Fruit fly (Drosophila melanogaster) whole organism, prepupa: Measurements from ENCODE around the gene CG15386.

ENCODE experiments used
- Blimp-1 ChIP-seq: fragments of 200-800 bp; sonication (Bioruptor generic); optimal IDR thresholded peaks from 3 replicates; lab custom pipeline; 2017; ENCODE audit warnings: missing biosample characterization, missing genetic modification characterization, mild to moderate bottlenecking, moderate library complexity, missing genetic modification reagents
- CG11294 ChIP-seq: fragments of 200-800 bp; sonication (Bioruptor generic); IDR thresholded peaks from 2 replicates; pipeline ENCODE4 v1.3.6; 2022; ENCODE audit warnings: missing biosample characterization, missing genetic modification characterization
- CG11902 ChIP-seq: fragments of 200-800 bp; sonication (Bioruptor generic); optimal IDR thresholded peaks from 3 replicates; lab custom pipeline; 2016; ENCODE audit warnings: missing biosample characterization, missing genetic modification characterization
- CG6276 ChIP-seq: fragments of 200-800 bp; sonication (Bioruptor generic); optimal IDR thresholded peaks from 2 replicates; lab custom pipeline; 2017; ENCODE audit warnings: missing biosample characterization, mild to moderate bottlenecking, missing genetic modification characterization
- CG7368 ChIP-seq: fragments of 200-800 bp; sonication (Bioruptor generic); optimal IDR thresholded peaks from 3 replicates; lab custom pipeline; 2016; ENCODE audit warnings: missing biosample characterization, missing genetic modification characterization
- Sox14 ChIP-seq: fragments of 200-800 bp; sonication (Bioruptor generic); optimal IDR thresholded peaks from 3 replicates; lab custom pipeline; 2016; ENCODE audit warnings: missing biosample characterization, missing genetic modification characterization

DNA sequence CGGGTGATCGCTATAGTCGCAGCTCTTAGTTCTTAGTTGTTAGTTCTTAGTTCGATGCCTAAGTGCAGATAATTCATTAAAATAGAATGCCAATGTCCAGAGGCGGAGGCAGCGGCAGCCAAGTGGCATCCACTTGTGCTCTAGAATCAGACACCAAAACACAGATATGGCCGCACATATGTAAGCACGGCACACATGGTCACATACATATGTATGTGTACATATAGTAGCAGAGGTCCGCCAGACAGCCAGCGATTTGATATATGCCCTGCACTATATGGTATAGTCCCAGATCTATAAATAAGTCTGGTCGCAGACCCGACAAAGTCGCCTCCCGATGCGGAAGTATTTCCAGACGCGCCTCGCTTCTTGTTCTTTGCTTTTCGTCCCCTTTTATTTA is 36.4 kb downstream of the CG15386 start:
- TF ChIP-seq CG7368 = no peak
- TF ChIP-seq Sox14 (GFP tag; lab: Kevin White, UChicago) = no peak
- TF ChIP-seq CG11902 (GFP tag; lab: Kevin White, UChicago) = no peak
- TF ChIP-seq CG11294 (GFP tag; lab: Robert Waterston, UW) = no peak
- TF ChIP-seq Blimp-1 (GFP tag; lab: Kevin White, UChicago) = no peak
- TF ChIP-seq CG6276 (GFP tag; lab: Kevin White, UChicago) = no peak
